Fruit fly (Drosophila melanogaster) whole organism, embryonic: ENCODE results near the gene CG1896.

ENCODE experiments used
- Abd-B ChIP-seq: fragments of 200-800 bp; sonication (Bioruptor generic); optimal IDR thresholded peaks from 2 replicates; lab custom pipeline; 2018; ENCODE audit warnings: missing biosample characterization, mild to moderate bottlenecking, missing genetic modification characterization, moderate library complexity
- Aef1 ChIP-seq: fragments of 200-800 bp; sonication (Bioruptor generic); IDR thresholded peaks from 3 replicates; pipeline ENCODE4 v1.3.6; 2022; ENCODE audit warnings: missing biosample characterization, missing genetic modification characterization
- CG10267 ChIP-seq: fragments of 200-800 bp; sonication (Bioruptor generic); optimal IDR thresholded peaks from 2 replicates; lab custom pipeline; 2018; ENCODE audit warnings: missing biosample characterization, mild to moderate bottlenecking, missing genetic modification characterization, moderate library complexity
- CG13123 ChIP-seq: fragments of 200-800 bp; sonication (Bioruptor generic); optimal IDR thresholded peaks from 2 replicates; lab custom pipeline; 2016; ENCODE audit warnings: missing biosample characterization, missing genetic modification characterization
- CG14667 ChIP-seq: fragments of 200-800 bp; sonication (Bioruptor generic); IDR thresholded peaks from 2 replicates; pipeline ENCODE4 v1.3.6; 2022; ENCODE audit warnings: missing biosample characterization, missing genetic modification characterization
- CG1529 ChIP-seq: fragments of 200-800 bp; sonication (Bioruptor generic); optimal IDR thresholded peaks from 3 replicates; lab custom pipeline; 2018; ENCODE audit warnings: missing biosample characterization, missing genetic modification characterization
- CG1647 ChIP-seq: fragments of 200-800 bp; sonication (Bioruptor generic); optimal IDR thresholded peaks from 3 replicates; lab custom pipeline; 2016; ENCODE audit warnings: missing biosample characterization, missing genetic modification characterization
- CG16815 ChIP-seq: fragments of 200-800 bp; sonication (Bioruptor generic); optimal IDR thresholded peaks from 3 replicates; lab custom pipeline; 2017; ENCODE audit warnings: missing biosample characterization, mild to moderate bottlenecking, missing genetic modification characterization
- CG17186 ChIP-seq: fragments of 200-800 bp; sonication (Bioruptor generic); optimal IDR thresholded peaks from 3 replicates; lab custom pipeline; 2017; ENCODE audit warnings: missing biosample characterization, missing genetic modification reagents, missing genetic modification characterization
- CG17568 ChIP-seq: fragments of 200-800 bp; sonication (Bioruptor generic); optimal IDR thresholded peaks from 2 replicates; lab custom pipeline; 2018; ENCODE audit warnings: missing biosample characterization, mild to moderate bottlenecking, missing genetic modification characterization, moderate library complexity
- CG18764 ChIP-seq: fragments of 200-800 bp; sonication (Bioruptor generic); optimal IDR thresholded peaks from 3 replicates; lab custom pipeline; 2016; ENCODE audit warnings: missing biosample characterization, missing genetic modification characterization
- CG34422 ChIP-seq: fragments of 200-800 bp; sonication (Bioruptor generic); IDR thresholded peaks from 3 replicates; pipeline ENCODE4 v1.3.6; 2022; ENCODE audit warnings: missing biosample characterization, missing genetic modification characterization
- CG3847 ChIP-seq: fragments of 200-800 bp; sonication (Bioruptor generic); IDR thresholded peaks from 2 replicates; pipeline ENCODE4 v1.3.6; 2022; ENCODE audit warnings: missing biosample characterization, missing genetic modification characterization
- CG6854 ChIP-seq: fragments of 200-800 bp; sonication (Bioruptor generic); optimal IDR thresholded peaks from 3 replicates; lab custom pipeline; 2017; ENCODE audit warnings: missing biosample characterization, mild to moderate bottlenecking, missing genetic modification characterization
- CG9215 ChIP-seq: fragments of 200-800 bp; sonication (Bioruptor generic); IDR thresholded peaks from 2 replicates; pipeline ENCODE4 v1.3.6; 2022; ENCODE audit warnings: missing biosample characterization, missing genetic modification characterization
- CG9817 ChIP-seq: fragments of 200-800 bp; sonication (Bioruptor generic); optimal IDR thresholded peaks from 2 replicates; lab custom pipeline; 2018; ENCODE audit warnings: missing biosample characterization, mild to moderate bottlenecking, missing genetic modification characterization, moderate library complexity
- CG9932 ChIP-seq: fragments of 200-800 bp; sonication (Bioruptor generic); IDR thresholded peaks from 2 replicates; pipeline ENCODE4 v1.3.6; 2022; ENCODE audit warnings: missing biosample characterization, missing genetic modification characterization
- D19A ChIP-seq: fragments of 200-800 bp; optimal IDR thresholded peaks from 3 replicates; lab custom pipeline; 2019; ENCODE audit warnings: missing biosample characterization, mild to moderate bottlenecking, missing genetic modification characterization, moderate library complexity
- Dbx ChIP-seq: fragments of 200-800 bp; sonication (Bioruptor generic); IDR thresholded peaks from 3 replicates; pipeline ENCODE4 v1.3.6; 2022; ENCODE audit warnings: missing biosample characterization, missing genetic modification characterization
- Deaf1 ChIP-seq: fragments of 200-800 bp; optimal IDR thresholded peaks from 3 replicates; lab custom pipeline; 2019; ENCODE audit warnings: missing biosample characterization, mild to moderate bottlenecking, missing genetic modification characterization, moderate library complexity
- Doc2 ChIP-seq: fragments of 200-800 bp; sonication (Bioruptor generic); IDR thresholded peaks from 2 replicates; pipeline ENCODE4 v1.3.6; 2022; ENCODE audit warnings: missing biosample characterization, missing genetic modification characterization
- Fer1 ChIP-seq: fragments of 200-800 bp; sonication (Bioruptor generic); optimal IDR thresholded peaks from 2 replicates; lab custom pipeline; 2017; ENCODE audit warnings: missing biosample characterization, mild to moderate bottlenecking, missing genetic modification characterization
- HLH3B ChIP-seq: fragments of 200-800 bp; sonication (Bioruptor generic); IDR thresholded peaks from 2 replicates; pipeline ENCODE4 v1.3.6; 2022; ENCODE audit warnings: missing biosample characterization, missing genetic modification characterization
- Hmr ChIP-seq: fragments of 200-800 bp; sonication (Bioruptor generic); optimal IDR thresholded peaks from 3 replicates; lab custom pipeline; 2017; ENCODE audit warnings: mild to moderate bottlenecking, missing biosample characterization, missing genetic modification reagents, missing genetic modification characterization
- Lhr ChIP-seq: fragments of 200-800 bp; sonication (Bioruptor generic); optimal IDR thresholded peaks from 3 replicates; lab custom pipeline; 2017; ENCODE audit warnings: mild to moderate bottlenecking, missing biosample characterization, missing genetic modification reagents, missing genetic modification characterization
- Lpt ChIP-seq: fragments of >200 bp; optimal IDR thresholded peaks from 2 replicates; lab custom pipeline; 2018; ENCODE audit warnings: missing biosample characterization, missing genetic modification characterization
- NFAT ChIP-seq: fragments of 200-800 bp; sonication (Bioruptor generic); IDR thresholded peaks from 2 replicates; pipeline ENCODE4 v1.3.6; 2022; ENCODE audit warnings: missing biosample characterization, missing genetic modification characterization
- Nf-YA ChIP-seq: fragments of 200-800 bp; sonication (Bioruptor generic); IDR thresholded peaks from 2 replicates; pipeline ENCODE4 v1.3.6; 2022; ENCODE audit warnings: missing biosample characterization, missing genetic modification characterization
- Sin3A ChIP-seq: fragments of >200 bp; optimal IDR thresholded peaks from 2 replicates; lab custom pipeline; 2018
- Trl ChIP-seq, 3 experiments: fragments of >200 bp in 2 of 3; fragments of 200-800 bp in 1 of 3; sonication (Bioruptor generic) in 1 of 3; optimal IDR thresholded peaks; 2 replicates in 1 of 3; 3 replicates in 2 of 3; lab custom pipeline; 2016 to 2017; ENCODE audit warnings: missing biosample characterization in 1 of 3, missing genetic modification characterization in 1 of 3
- ac ChIP-seq: fragments of 200-800 bp; sonication (Bioruptor generic); optimal IDR thresholded peaks from 3 replicates; lab custom pipeline; 2017; ENCODE audit warnings: missing biosample characterization, mild to moderate bottlenecking, missing genetic modification characterization
- az2 ChIP-seq: fragments of 200-800 bp; sonication (Bioruptor generic); optimal IDR thresholded peaks from 3 replicates; lab custom pipeline; 2016; ENCODE audit warnings: missing biosample characterization, missing genetic modification characterization
- btn ChIP-seq: fragments of 200-800 bp; sonication (Bioruptor generic); optimal IDR thresholded peaks from 2 replicates; lab custom pipeline; 2016; ENCODE audit warnings: missing biosample characterization, missing genetic modification characterization
- croc ChIP-seq: fragments of 200-800 bp; sonication (Bioruptor generic); conservative IDR thresholded peaks from 3 replicates; pipeline ENCODE4 v1.3.6; 2022; ENCODE audit warnings: missing biosample characterization, missing genetic modification characterization
- crp ChIP-seq, 2 experiments: fragments of 200-800 bp; sonication (Bioruptor generic); optimal IDR thresholded peaks; 2 replicates in 1 of 2; 3 replicates in 1 of 2; lab custom pipeline; 2017; ENCODE audit warnings: missing biosample characterization in 2 of 2, missing genetic modification characterization in 2 of 2, mild to moderate bottlenecking in 1 of 2, moderate library complexity in 1 of 2
- cwo ChIP-seq: fragments of 200-800 bp; sonication (Bioruptor generic); optimal IDR thresholded peaks from 3 replicates; lab custom pipeline; 2017; ENCODE audit warnings: missing biosample characterization, missing genetic modification characterization, mild to moderate bottlenecking, moderate library complexity, missing genetic modification reagents
- dati ChIP-seq: fragments of 200-800 bp; sonication (Bioruptor generic); IDR thresholded peaks from 2 replicates; pipeline ENCODE4 v1.3.6; 2022; ENCODE audit warnings: missing biosample characterization, missing genetic modification characterization
- dmrt11E ChIP-seq: fragments of 200-800 bp; sonication (Bioruptor generic); optimal IDR thresholded peaks from 3 replicates; lab custom pipeline; 2018; ENCODE audit warnings: missing biosample characterization, mild to moderate bottlenecking, missing genetic modification characterization, moderate library complexity
- gt ChIP-seq: fragments of 200-800 bp; sonication (Bioruptor generic); IDR thresholded peaks from 2 replicates; pipeline ENCODE4 v1.3.6; 2022; ENCODE audit warnings: missing biosample characterization, missing genetic modification characterization
- hb ChIP-seq: fragments of 200-800 bp; sonication (Bioruptor generic); IDR thresholded peaks from 3 replicates; pipeline ENCODE4 v1.3.6; 2022; ENCODE audit warnings: missing biosample characterization, missing genetic modification characterization; ENCODE audit not compliant: partially characterized antibody
- jigr1 ChIP-seq: fragments of 200-800 bp; sonication (Bioruptor generic); IDR thresholded peaks from 3 replicates; pipeline ENCODE4 v1.3.6; 2022; ENCODE audit warnings: missing biosample characterization, missing genetic modification characterization
- nau ChIP-seq: fragments of 200-800 bp; sonication (Bioruptor generic); optimal IDR thresholded peaks from 3 replicates; lab custom pipeline; 2017; ENCODE audit warnings: missing biosample characterization, mild to moderate bottlenecking, missing genetic modification characterization, missing genetic modification reagents
- pita ChIP-seq: fragments of 200-800 bp; sonication (Bioruptor generic); optimal IDR thresholded peaks from 2 replicates; lab custom pipeline; 2017; ENCODE audit warnings: missing biosample characterization, mild to moderate bottlenecking, missing genetic modification characterization
- schlank ChIP-seq: fragments of 200-800 bp; sonication (Bioruptor generic); optimal IDR thresholded peaks from 2 replicates; lab custom pipeline; 2018; ENCODE audit warnings: missing biosample characterization, mild to moderate bottlenecking, missing genetic modification characterization
- sd ChIP-seq: fragments of 200-800 bp; sonication (Bioruptor generic); optimal IDR thresholded peaks from 3 replicates; lab custom pipeline; 2018; ENCODE audit warnings: missing biosample characterization, mild to moderate bottlenecking, missing genetic modification characterization, moderate library complexity
- sens ChIP-seq: fragments of 200-800 bp; sonication (Bioruptor generic); peaks from one replicate; lab custom pipeline; 2016; ENCODE audit warnings: missing biosample characterization, missing genetic modification characterization
- sna ChIP-seq: fragments of 200-800 bp; sonication (Bioruptor generic); IDR thresholded peaks from 2 replicates; pipeline ENCODE4 v1.3.6; 2022; ENCODE audit warnings: missing biosample characterization, missing genetic modification characterization; ENCODE audit not compliant: partially characterized antibody
- toy ChIP-seq: fragments of 200-800 bp; sonication (Bioruptor generic); IDR thresholded peaks from 2 replicates; pipeline ENCODE4 v1.3.6; 2022; ENCODE audit warnings: missing biosample characterization, missing genetic modification characterization
- wor ChIP-seq: fragments of 200-800 bp; sonication (Bioruptor generic); IDR thresholded peaks from 2 replicates; pipeline ENCODE4 v1.3.6; 2022; ENCODE audit warnings: missing biosample characterization, missing genetic modification characterization
- z ChIP-seq: fragments of 200-800 bp; sonication (Bioruptor generic); IDR thresholded peaks from 3 replicates; pipeline ENCODE4 v1.3.6; 2022; ENCODE audit warnings: missing biosample characterization, missing genetic modification characterization
- zf30C ChIP-seq: fragments of 200-800 bp; sonication (Bioruptor generic); optimal IDR thresholded peaks from 3 replicates; lab custom pipeline; 2018; ENCODE audit warnings: missing biosample characterization, mild to moderate bottlenecking, missing genetic modification characterization
- zfh1 ChIP-seq: fragments of 200-800 bp; sonication (Bioruptor generic); IDR thresholded peaks from 3 replicates; pipeline ENCODE4 v1.3.6; 2022; ENCODE audit warnings: missing biosample characterization, missing genetic modification characterization

Gene CG1896

DNA sequence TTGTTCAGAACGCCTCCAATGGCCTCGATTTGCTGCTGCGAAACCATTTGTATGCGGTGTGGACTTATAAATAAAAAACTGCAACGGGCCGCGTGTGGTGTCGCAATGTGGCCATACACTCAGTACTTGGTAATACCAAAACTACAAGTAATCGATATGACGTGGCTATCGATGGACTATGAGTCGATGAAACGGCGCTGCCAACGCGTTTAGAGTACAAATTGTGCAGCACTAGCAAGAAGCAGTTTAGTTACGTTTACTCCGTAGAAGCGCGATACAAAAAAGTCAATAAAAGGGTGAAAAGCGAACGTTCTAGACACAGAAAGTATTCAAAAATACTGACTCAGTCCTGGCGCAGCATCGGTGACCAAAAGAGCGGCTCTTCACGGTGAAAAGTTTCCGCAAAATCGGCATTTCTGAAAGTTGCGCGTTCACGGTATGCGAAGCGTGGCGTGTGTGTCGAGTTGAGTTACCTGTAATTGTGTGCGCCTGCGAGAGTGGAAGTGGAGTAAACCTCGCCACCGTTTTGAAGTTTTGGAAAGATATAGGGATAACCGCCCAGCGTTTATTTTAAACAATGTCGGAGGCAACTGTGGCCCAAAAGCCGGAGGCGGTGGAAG is 3.5 kb downstream of the CG1896 start, which contains the start of the genes nero and CG1910 (continued):
- TF ChIP-seq Hmr, result no peak
- TF ChIP-seq schlank (tag; lab: Kevin White, UChicago), result no peak
- peak in 1 of 2 experiments; percentile 13 for TF ChIP-seq crp (GFP tag; optimal IDR thresholded peaks at IDR 0.05; lab: Kevin White, UChicago)
- TF ChIP-seq Trl (optimal IDR thresholded peaks at IDR 0.05; lab: Kevin White, UChicago), result no peak
- TF ChIP-seq Trl (GFP tag; optimal IDR thresholded peaks at IDR 0.05; lab: Kevin White, UChicago), result peak; percentile 19
- no peak for TF ChIP-seq gt (GFP tag; lab: Robert Waterston, UW)
- no peak for TF ChIP-seq hb (GFP tag; lab: Robert Waterston, UW)
- no peak for TF ChIP-seq Dbx (GFP tag; lab: Robert Waterston, UW)
- no peak for TF ChIP-seq Nf-YA (GFP tag; lab: Robert Waterston, UW)
- no peak for TF ChIP-seq HLH3B (GFP tag; lab: Robert Waterston, UW)
- TF ChIP-seq zf30C (GFP tag; lab: Kevin White, UChicago), result no peak
- TF ChIP-seq jigr1 (GFP tag; lab: Robert Waterston, UW), result no peak
- TF ChIP-seq croc (GFP tag; lab: Robert Waterston, UW), result no peak
- no peak for TF ChIP-seq CG9817 (tag; lab: Kevin White, UChicago)
- no peak for TF ChIP-seq CG9215 (GFP tag; lab: Robert Waterston, UW)
- no peak for TF ChIP-seq sd
- TF ChIP-seq CG6854 (GFP tag; lab: Kevin White, UChicago), result no peak
- TF ChIP-seq sens (GFP tag; lab: Kevin White, UChicago), result peak; percentile 65
- TF ChIP-seq ac, result no peak
- no peak for TF ChIP-seq Deaf1 (tag; lab: Kevin White, UChicago)
- no peak for TF ChIP-seq Fer1 (GFP tag; lab: Kevin White, UChicago)
- no peak for TF ChIP-seq CG17568 (GFP tag; lab: Kevin White, UChicago)
- no peak for TF ChIP-seq CG14667 (GFP tag; lab: Robert Waterston, UW)
- TF ChIP-seq CG1647 (GFP tag; lab: Kevin White, UChicago), result no peak
- no peak for TF ChIP-seq CG13123
- TF ChIP-seq Lhr, result peak; percentile 60
- TF ChIP-seq dmrt11E (tag; lab: Kevin White, UChicago), result no peak
- TF ChIP-seq z (GFP tag; lab: Robert Waterston, UW), result no peak
- TF ChIP-seq toy (GFP tag; lab: Robert Waterston, UW), result no peak
- TF ChIP-seq CG17186, result peak; percentile 88
- no peak for TF ChIP-seq D19A
- TF ChIP-seq CG16815, result no peak
- no peak for TF ChIP-seq az2 (GFP tag; lab: Kevin White, UChicago)
- TF ChIP-seq CG18764, result no peak
- no peak for TF ChIP-seq Doc2 (GFP tag; lab: Robert Waterston, UW)
- TF ChIP-seq cwo (GFP tag; lab: Kevin White, UChicago), result no peak
- no peak for TF ChIP-seq pita
- TF ChIP-seq Lpt (GFP tag; lab: Kevin White, UChicago), result no peak
- no peak for TF ChIP-seq CG9932
- TF ChIP-seq sna, result no peak
- TF ChIP-seq dati (GFP tag; lab: Robert Waterston, UW), result no peak
- TF ChIP-seq Aef1 (GFP tag; lab: Robert Waterston, UW), result no peak
- peak; percentile 85 for TF ChIP-seq CG10267
- no peak for TF ChIP-seq wor (GFP tag; lab: Robert Waterston, UW)
- no peak for TF ChIP-seq btn
- no peak for TF ChIP-seq CG1529
- TF ChIP-seq CG34422 (GFP tag; lab: Robert Waterston, UW), result no peak
- TF ChIP-seq zfh1, result no peak
- TF ChIP-seq CG3847, result no peak
- no peak for TF ChIP-seq NFAT (GFP tag; lab: Robert Waterston, UW)
- no peak for TF ChIP-seq nau (GFP tag; lab: Kevin White, UChicago)
- TF ChIP-seq Sin3A (lab: Kevin White, UChicago), result peak; percentile 76
- no peak for TF ChIP-seq Abd-B (GFP tag; lab: Kevin White, UChicago)
